Fruit fly (Drosophila melanogaster) whole organism, larva: Measurements from ENCODE around the gene CG14797.

Source experiments
- noc ChIP-seq: fragments of 200-800 bp; sonication (Bioruptor generic); optimal IDR thresholded peaks from 3 replicates; lab custom pipeline; 2019; ENCODE audit warnings: missing biosample characterization, mild to moderate bottlenecking, missing genetic modification characterization, moderate library complexity

The CG14797 gene

DNA sequence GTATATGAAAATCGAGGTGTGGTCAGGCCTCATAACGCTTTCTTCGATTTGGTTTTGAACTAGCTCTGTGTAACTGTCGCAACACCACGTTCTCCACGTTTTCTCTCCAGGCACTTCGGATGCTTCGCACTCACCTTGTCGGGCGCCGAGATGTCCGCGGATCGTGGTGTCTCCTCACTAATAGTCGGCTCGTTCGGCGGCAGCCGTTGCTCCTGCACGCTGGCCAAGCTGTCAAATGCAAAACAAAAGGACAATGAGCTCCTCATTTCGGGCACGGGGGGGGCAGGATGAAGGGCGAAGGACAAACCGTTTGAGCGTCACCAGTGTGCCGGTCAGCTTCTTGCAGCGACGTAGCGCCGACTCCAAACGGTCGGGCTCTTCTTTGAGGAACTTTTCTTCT lies at the start of gene CG14797:
Gene CG14797 (plus strand): TSS at position 301 of the 400 bp plus-strand sequence.
- no peak for TF ChIP-seq noc

DNA sequence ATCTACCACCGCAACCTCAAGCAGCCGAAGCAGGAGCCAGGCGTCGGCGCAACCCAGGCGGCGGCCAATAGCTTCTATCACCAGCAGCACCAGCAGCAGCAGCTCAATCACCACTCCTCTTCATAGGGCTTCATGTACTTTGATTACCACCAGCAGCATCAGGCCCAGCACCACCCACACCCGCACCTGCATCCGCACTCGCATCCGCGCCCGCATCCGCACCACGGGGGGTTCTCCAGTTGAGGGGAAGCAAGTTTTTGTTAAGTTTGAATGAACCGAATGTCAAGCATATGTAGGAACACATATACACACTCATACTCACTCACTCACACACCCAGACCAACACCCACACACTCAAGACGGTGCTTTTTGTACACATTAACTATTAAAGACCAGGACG lies 37.7 kb upstream of the CG14797 start:
- TF ChIP-seq noc: no peak

DNA sequence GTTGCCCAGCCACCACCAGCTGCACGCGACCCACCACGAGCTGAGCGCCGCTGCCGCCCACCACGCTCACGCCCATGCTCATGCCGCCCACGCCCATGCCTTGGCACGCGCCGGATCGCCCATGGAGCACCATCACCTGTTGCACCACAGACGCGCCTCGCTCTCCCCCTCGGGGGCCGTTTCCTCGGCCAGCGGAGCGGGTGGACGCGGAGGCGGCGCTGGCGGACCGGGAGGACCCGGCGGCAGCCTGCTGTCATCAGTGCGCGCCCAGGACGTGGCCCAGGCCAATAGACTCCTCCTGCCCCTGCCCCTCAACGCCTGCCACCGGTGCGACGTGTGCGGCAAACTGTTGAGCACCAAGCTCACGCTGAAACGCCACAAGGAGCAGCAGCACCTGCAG lies 33.5 kb upstream of the CG14797 start:
- no peak for TF ChIP-seq noc

DNA sequence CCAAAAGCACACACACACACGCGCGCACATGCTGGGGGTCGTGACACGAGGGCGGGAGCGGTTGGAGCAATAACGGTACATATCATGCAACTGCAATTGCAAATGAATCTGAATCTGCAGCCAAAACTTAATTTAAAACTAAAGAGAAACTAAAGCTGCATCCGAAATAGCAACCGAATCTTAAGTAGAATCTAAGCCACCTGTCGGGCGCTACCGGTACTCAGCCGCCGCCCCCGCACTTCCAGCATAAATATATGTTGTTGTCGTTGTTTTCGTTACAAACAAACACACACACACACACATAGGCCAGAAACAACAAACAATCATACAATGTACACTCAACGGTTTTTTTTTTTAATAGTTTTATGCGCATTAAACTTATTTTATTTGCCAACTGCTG lies 21.1 kb upstream of the CG14797 start:
- TF ChIP-seq noc: no peak

DNA sequence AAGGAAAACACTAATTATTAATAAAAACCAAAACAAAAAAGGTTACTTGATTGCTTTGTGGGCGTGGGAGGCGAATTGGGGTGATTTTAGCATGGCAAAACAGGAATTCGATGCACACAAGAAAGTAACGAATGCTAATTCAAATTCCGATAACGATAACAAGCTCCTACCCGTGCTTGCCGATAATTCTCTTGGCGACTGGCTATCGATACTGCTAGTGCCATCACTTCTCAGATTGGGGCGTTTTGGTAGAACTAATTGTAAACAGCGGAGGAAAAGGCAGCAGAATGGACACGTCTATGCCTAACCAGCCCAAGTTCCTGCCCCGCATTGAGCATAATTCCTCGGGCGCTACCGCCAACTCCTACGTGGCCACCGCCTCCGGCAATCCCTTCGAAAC lies 16.5 kb upstream of the CG14797 start, which contains the start of gene dor:
Gene dor (plus strand): TSS at position 217 of the 400 bp plus-strand sequence.
- no peak for TF ChIP-seq noc

DNA sequence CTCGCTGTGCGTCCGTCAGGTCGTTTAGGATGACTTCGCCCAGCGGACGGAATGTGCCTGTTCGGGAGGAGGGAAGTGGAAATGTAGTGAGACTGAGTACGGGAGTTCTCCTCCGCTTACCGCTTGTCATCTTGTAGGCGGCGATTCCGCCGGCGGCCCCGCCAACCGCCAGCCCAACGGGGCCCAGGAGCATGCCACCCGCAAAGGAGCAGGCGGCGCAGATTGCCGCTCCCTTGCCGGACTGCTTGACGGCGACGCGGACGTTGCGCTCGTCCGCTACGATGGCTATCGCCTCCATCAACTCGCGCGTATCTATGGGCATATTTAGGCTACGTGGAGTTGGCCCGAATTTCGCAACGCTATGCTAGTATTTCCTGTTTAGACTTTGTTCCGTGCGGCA lies 12.7 kb upstream of the CG14797 start, which contains the start of gene Mur2B:
Gene Mur2B (minus strand): TSS at position 101 of the 400 bp plus-strand sequence.
- no peak for TF ChIP-seq noc

DNA sequence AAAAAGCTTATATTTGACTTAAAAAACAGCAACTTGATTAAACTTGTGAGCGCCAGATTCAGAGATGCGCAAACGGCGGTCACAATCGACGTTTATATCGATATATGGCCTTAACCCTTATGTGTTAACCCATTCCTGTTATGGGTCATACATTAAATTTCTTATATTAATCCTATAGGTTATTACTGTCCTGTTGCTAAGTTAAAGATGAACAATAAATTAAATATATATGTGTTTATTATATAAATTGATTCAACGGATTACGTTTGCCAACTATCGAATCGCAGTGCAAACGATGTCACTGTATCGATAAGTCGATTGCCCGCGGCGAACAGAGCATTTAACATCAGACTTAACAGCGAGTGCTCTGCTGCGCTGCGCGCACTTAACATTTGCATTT lies 12.2 kb upstream of the CG14797 start, which contains the start of the genes CG3740 and hfw:
Gene CG3740 (minus strand): TSS at position 84 of the 400 bp plus-strand sequence.
Gene hfw (plus strand): TSS at position 357 of the 400 bp plus-strand sequence.
- peak; percentile 34 for TF ChIP-seq noc

DNA sequence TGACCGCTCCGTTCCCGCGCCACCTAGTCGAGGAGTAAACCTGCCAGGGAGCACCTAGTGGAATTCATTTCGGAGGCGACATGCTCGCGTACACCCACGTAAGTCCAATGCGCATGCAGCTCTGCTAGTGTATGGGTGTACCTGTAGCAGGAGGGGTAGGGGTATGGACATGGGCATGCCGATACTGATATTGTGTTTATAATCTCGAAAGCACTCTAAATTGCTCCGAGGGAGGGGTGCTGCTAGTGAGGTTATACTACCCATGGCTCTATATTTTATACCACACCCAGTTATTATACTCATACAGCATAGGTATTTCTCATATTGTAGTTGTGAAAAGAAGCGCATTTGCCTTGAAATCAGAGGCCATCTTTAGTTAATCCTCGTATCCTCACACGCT lies 11.5 kb upstream of the CG14797 start:
- TF ChIP-seq noc: no peak

DNA sequence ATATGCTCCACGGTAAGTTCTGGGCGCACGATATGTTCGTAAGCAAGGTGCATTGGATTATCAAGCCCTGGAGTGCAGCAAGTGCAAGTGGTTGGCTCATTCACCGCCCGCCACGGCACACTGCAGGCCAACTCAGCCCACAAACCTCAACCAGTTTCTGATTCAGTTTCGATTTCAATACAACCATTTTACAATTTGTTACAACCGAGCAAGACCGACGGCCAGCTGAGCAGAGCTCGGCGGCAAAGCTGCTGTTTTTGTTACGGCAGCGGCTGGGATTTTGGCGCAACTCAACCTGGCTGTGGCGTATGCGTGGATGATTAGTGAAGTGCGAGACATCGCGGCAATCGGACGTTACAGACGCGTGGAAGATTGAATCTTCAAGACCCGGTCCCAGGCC lies 4.9 kb downstream of the CG14797 start, which contains the start of gene b6:
Gene b6 (plus strand): TSS at position 320 of the 400 bp plus-strand sequence.
- no peak for TF ChIP-seq noc

DNA sequence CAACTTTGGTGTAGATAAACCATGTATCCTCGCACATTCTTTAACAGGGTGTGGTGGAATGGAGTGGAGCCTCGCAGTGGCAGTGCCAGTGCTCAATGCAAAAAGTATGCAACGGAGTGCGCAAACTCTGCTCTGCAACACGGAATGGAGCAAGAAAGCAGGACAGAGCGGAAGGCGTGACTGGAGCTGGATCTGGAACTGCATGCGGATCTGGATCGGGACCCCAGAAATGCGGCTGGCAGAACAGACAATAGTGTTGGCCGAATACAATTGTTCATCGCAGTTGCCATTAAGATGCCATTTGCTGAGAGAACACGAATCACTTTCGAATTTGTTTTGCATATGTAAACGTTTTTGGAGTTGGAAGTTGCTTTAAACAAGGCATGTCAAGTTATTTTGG lies 10.1 kb downstream of the CG14797 start:
- no peak for TF ChIP-seq noc

DNA sequence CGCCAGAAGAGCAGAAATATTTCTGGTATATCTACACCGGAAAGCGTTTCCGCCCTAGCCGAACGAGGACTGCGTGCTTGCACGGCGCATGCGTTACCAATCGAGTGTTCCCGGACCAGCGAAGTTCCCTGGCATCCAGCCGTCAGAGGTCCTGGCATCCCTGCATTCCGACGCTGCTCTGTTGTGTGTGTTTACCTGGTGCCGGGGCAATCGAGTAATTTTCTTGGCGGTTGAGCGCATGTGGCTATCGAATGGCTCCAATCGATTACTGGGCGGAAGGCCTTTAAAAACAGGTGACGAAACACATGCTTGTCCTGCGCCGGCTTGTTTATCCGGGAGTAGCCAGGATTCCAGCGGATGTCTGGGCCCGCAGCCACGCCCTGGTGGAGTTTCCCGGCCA lies 11.2 kb downstream of the CG14797 start, which contains the start of gene CG32809:
Gene CG32809 (minus strand): TSS at position 216 of the 400 bp plus-strand sequence.
- TF ChIP-seq noc: no peak

DNA sequence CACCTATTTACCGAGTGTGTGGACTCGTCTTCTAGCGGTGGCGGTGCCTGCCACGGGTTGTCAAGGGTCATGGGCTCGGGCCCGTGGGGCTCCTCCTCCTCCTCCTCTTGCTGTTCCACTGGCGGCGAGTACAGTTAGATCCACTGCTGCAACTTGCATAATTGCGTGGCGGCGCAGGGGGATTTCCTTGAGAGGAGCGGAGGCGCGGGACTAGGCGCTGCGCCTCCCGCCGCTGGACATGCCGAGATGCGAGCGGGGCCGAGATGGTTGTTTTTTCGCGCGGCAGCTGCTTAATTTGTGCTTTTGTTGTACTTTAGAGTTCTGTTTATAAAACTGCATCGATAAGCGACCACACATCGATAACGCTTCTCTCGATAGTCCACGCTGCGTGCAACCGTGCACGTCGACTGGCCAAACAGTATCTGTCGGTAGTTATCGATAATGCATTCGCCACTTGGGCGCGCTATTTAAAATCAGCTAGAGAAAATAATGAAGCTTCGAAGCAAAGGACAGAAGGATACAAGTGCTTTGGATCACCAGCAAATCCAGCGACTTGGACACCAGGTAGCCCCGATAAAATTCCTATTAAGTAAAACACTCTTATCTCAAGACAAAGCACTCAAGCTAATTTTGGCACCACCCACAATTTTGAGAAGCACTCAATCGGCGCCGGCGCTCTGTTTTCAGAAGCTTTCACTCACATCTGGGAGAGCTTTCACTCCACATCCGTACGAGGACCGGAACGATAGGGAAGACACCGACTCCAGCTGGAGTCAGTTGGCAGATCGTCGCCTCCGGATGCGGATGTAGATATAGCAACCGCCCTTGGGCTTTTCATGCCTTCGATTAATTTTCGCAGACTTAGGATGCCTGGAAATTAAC lies 14.4 kb downstream of the CG14797 start, which contains the start of gene a6:
Gene a6 (minus strand): TSS at position 361 of the 882 bp plus-strand sequence.
- no peak for TF ChIP-seq noc

DNA sequence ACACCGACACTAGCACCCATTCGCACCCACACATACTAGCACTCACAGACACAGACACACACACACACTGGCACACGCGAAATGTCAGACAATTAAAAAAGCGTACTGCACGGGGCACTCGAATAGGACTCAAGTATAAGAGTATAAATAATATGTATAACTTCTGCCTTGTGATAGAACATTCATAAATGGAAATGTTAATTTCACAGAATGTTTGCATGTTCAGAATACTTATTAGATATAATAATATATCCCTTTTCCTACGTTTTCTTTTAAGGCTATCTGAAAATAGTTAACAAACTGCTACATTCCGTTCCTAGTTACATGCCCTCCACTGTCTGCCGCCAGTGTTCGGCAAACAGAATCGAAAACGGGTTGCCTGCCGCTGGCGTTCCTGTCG lies 24.6 kb downstream of the CG14797 start:
- TF ChIP-seq noc: no peak

DNA sequence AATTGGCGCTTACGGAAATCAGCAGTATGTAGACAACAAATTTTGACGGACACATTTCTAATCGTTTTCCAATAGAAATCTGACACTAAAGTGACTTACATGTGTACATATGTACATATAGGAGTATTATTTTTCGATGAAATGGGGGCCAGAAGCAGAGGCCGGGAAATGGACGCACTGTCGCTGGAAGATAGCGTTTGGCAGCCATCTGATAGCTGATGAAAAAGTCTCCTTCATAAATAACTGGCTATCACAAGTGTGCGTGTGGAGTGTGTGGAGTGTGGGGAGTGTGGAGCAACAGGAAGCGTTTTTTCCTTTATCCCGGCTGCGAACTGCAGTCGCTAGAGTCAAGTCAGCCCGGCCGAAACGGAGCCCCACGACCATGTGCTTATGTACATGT lies 28.7 kb downstream of the CG14797 start, which contains the start of gene CG3795:
Gene CG3795 (minus strand): TSS at position 101 of the 400 bp plus-strand sequence.
- TF ChIP-seq noc: no peak

DNA sequence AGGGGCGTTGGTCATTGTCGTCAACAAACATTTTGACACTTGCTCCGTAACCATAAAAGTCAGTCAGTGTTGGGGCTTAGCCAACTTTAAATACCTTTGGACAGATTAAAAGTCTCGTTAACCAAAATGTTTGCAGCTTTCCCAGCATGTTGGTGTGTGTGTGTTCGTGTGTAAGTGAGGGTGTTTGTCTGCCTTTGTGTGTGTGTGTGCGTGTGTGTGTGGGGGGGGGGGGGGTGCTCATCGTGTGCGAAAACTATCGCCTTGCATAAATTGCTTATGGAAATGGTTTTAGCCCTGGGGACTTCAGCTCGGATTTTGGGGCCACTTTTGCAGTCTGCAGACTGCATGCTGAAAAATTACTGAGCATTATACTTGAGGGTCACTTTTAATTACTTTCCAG lies 33.5 kb downstream of the CG14797 start:
- no peak for TF ChIP-seq noc
